Worm (Caenorhabditis elegans) whole organism, L1 larva: ENCODE results near the gene sri-33.

Experiments
- ces-1 ChIP-seq: fragments of 150-350 bp; optimal IDR thresholded peaks from 2 replicates; lab custom pipeline; 2014; ENCODE audit warnings: missing biosample characterization, missing genetic modification reagents, missing genetic modification characterization
- grh-1 ChIP-seq: fragments of 200-800 bp; sonication (Bioruptor generic); IDR thresholded peaks from 2 replicates; pipeline ENCODE4 v1.3.6; 2022; ENCODE audit warnings: missing genetic modification reagents, missing genetic modification characterization, missing compliant biosample characterization
- jun-1 ChIP-seq: fragments of 150-350 bp; optimal IDR thresholded peaks from 2 replicates; lab custom pipeline; 2014; ENCODE audit warnings: missing biosample characterization, missing genetic modification reagents, missing genetic modification characterization
- mdl-1 ChIP-seq, 2 experiments: fragments of 150-350 bp; optimal IDR thresholded peaks; 2 replicates each; lab custom pipeline; 2014 to 2017; ENCODE audit warnings: missing biosample characterization in 2 of 2, missing genetic modification characterization in 2 of 2, inconsistent platforms in 1 of 2
- mep-1 ChIP-seq: fragments of 150-350 bp; optimal IDR thresholded peaks from 2 replicates; lab custom pipeline; 2014; ENCODE audit warnings: missing biosample characterization, missing genetic modification characterization
- nhr-77 ChIP-seq: fragments of 150-350 bp; optimal IDR thresholded peaks from 2 replicates; lab custom pipeline; 2014; ENCODE audit warnings: missing biosample characterization, missing genetic modification characterization
- pqm-1 ChIP-seq: sonication (generic microtip); optimal IDR thresholded peaks from 3 replicates; lab custom pipeline; 2017; ENCODE audit warnings: missing biosample characterization, missing genetic modification characterization
- snpc-4 ChIP-seq: fragments of 150-350 bp; optimal IDR thresholded peaks from 2 replicates; lab custom pipeline; 2014; ENCODE audit warnings: missing biosample characterization, missing genetic modification characterization
- unc-62 ChIP-seq: fragments of 150-350 bp; optimal IDR thresholded peaks from 2 replicates; lab custom pipeline; 2014; ENCODE audit warnings: missing biosample characterization, missing genetic modification reagents, missing genetic modification characterization
- ztf-11 ChIP-seq, 2 experiments: sonication (generic microtip); optimal IDR thresholded peaks; 2 replicates each; lab custom pipeline; 2016 to 2017; ENCODE audit warnings: missing genetic modification characterization in 2 of 2, missing biosample characterization in 1 of 2, missing compliant biosample characterization in 1 of 2

DNA sequence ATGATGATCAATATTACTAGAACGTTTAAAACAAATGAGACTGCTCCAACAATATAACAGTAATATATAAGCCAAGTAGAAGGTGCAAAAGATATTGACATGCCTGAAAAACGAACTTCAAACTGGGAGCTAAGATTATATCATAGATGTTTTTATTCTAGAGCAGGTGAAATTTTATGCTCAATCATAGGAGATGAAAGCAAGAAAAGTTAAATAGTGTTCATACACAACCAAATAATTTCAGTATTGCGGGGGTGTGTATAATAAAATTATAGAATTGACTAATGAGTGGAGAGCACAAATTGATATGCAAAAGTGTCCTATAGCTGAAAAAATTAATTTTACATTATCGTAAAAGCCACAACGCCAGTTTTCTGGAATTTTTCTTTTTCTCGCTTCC lies 2.3 kb upstream of the sri-33 start, which contains the start of gene sri-34:
- TF ChIP-seq unc-62 (no peak), nhr-77 (tag; lab: Kevin White, UChicago) (no peak), mdl-1 (tag; optimal IDR thresholded peaks at IDR 0.05; lab: Kevin White, UChicago) (no peak), snpc-4 (tag; lab: Kevin White, UChicago) (no peak), mep-1 (tag; lab: Kevin White, UChicago) (no peak), ztf-11 (tag; optimal IDR thresholded peaks at IDR 0.05; lab: Kevin White, UChicago) (no peak), ces-1 (GFP tag; lab: Kevin White, UChicago) (no peak), jun-1 (no peak), pqm-1 (tag; lab: Kevin White, UChicago) (no peak), grh-1 (GFP tag; lab: Robert Waterston, UW) (no peak)
